Worm (Caenorhabditis elegans) whole organism, midembryonic: ENCODE measurements around the gene gcy-14.

Experiments
- cog-1 ChIP-seq: sonication (generic microtip); optimal IDR thresholded peaks from 2 replicates; lab custom pipeline; 2016; ENCODE audit warnings: missing genetic modification characterization, missing compliant biosample characterization
- med-1 ChIP-seq: sonication (generic microtip); optimal IDR thresholded peaks from 2 replicates; lab custom pipeline; 2017; ENCODE audit warnings: missing genetic modification characterization, mild to moderate bottlenecking, missing compliant biosample characterization, antibody characterized with exemption, missing genetic modification reagents; ENCODE audit not compliant: insufficient read depth
- ztf-23 ChIP-seq: fragments of 200-800 bp; sonication (Bioruptor generic); IDR thresholded peaks from 2 replicates; pipeline ENCODE4 v1.3.6; 2022; ENCODE audit warnings: missing genetic modification reagents, missing genetic modification characterization, missing compliant biosample characterization

ce11 chrV:14900905-14901304 is 32.8 kb upstream of the gcy-14 start:
- no peak for TF ChIP-seq ztf-23 (GFP tag; lab: Robert Waterston, UW)
- TF ChIP-seq cog-1 (tag; lab: Kevin White, UChicago) = no peak
- no peak for TF ChIP-seq med-1 (GFP tag; lab: Kevin White, UChicago)
